Fruit fly (Drosophila melanogaster): Measurements from ENCODE around the gene lwr.

Gene lwr

dm6 chr2L:542338-542967 lies at the start of gene lwr:
lwr (minus strand) TSS chr2L:542580.
- no peak for TF ChIP-seq CG17801 (GFP tag; optimal IDR thresholded peaks at IDR 0.05; ENCODE audit: partially characterized antibody)

- no peak for TF ChIP-seq CG17801 (GFP tag; optimal IDR thresholded peaks at IDR 0.05; ENCODE audit: partially characterized antibody)
Observed at dm6 chr2L:591511-591910, 49.1 kb upstream of the lwr start.

- no peak for TF ChIP-seq CG17801 (GFP tag; optimal IDR thresholded peaks at IDR 0.05; ENCODE audit: partially characterized antibody)
Observed at dm6 chr2L:585268-585667, 42.9 kb upstream of the lwr start.

dm6 chr2L:577186-577585 lies 34.8 kb upstream of the lwr start, which contains the start of gene Pph13:
Pph13 (plus strand) TSS chr2L:577486.
- no peak for TF ChIP-seq CG17801 (GFP tag; optimal IDR thresholded peaks at IDR 0.05; ENCODE audit: partially characterized antibody)

- TF ChIP-seq CG17801 (GFP tag; optimal IDR thresholded peaks at IDR 0.05; ENCODE audit: partially characterized antibody), result no peak
Observed at dm6 chr2L:576559-577184, 34.3 kb upstream of the lwr start, which contains the start of gene Ptth. Ptth (minus strand) TSS chr2L:576896.

- peak; percentile 81 for TF ChIP-seq CG17801 (GFP tag; optimal IDR thresholded peaks at IDR 0.05; ENCODE audit: partially characterized antibody)
Observed at dm6 chr2L:574226-574625, 31.8 kb upstream of the lwr start, which contains the start of the genes Ipk2 and cold. Ipk2 (minus strand) TSS chr2L:574264. cold (plus strand) TSS chr2L:574291.

- TF ChIP-seq CG17801 (GFP tag; optimal IDR thresholded peaks at IDR 0.05; ENCODE audit: partially characterized antibody), result peak; percentile 28
Observed at dm6 chr2L:568030-568429, 25.6 kb upstream of the lwr start, which contains the start of the genes Nle and Sf3b1. Nle (minus strand) TSS chr2L:568121. Sf3b1 (plus strand) TSS chr2L:568340.

- TF ChIP-seq CG17801 (GFP tag; optimal IDR thresholded peaks at IDR 0.05; ENCODE audit: partially characterized antibody), result no peak
Observed at dm6 chr2L:563769-564550, 21.6 kb upstream of the lwr start, which contains the start of the genes uncNacbeta and CG2794. uncNacbeta (minus strand) TSS chr2L:563819. CG2794 (plus strand) TSS chr2L:564163.

dm6 chr2L:563314-563713 lies 20.9 kb upstream of the lwr start:
- TF ChIP-seq CG17801 (GFP tag; optimal IDR thresholded peaks at IDR 0.05; ENCODE audit: partially characterized antibody), result no peak

dm6 chr2L:559770-560567 lies 17.6 kb upstream of the lwr start, which contains the start of gene rempA:
rempA (minus strand) TSS chr2L:560310.
- TF ChIP-seq CG17801 (GFP tag; optimal IDR thresholded peaks at IDR 0.05; ENCODE audit: partially characterized antibody), result no peak

dm6 chr2L:559311-559710 lies 16.9 kb upstream of the lwr start, which contains the start of gene Tspo:
Tspo (plus strand) TSS chr2L:559612.
- no peak for TF ChIP-seq CG17801 (GFP tag; optimal IDR thresholded peaks at IDR 0.05; ENCODE audit: partially characterized antibody)

dm6 chr2L:552432-552929 lies 10.1 kb upstream of the lwr start, which contains the start of gene Ets21C:
Ets21C (minus strand) TSS chr2L:552923.
- peak; percentile 30 for TF ChIP-seq CG17801 (GFP tag; optimal IDR thresholded peaks at IDR 0.05; ENCODE audit: partially characterized antibody)

dm6 chr2L:549637-550036 lies 7.3 kb upstream of the lwr start:
- TF ChIP-seq CG17801 (GFP tag; optimal IDR thresholded peaks at IDR 0.05; ENCODE audit: partially characterized antibody), result no peak

dm6 chr2L:547978-548377 lies 5.6 kb upstream of the lwr start:
- no peak for TF ChIP-seq CG17801 (GFP tag; optimal IDR thresholded peaks at IDR 0.05; ENCODE audit: partially characterized antibody)
